Worm (Caenorhabditis elegans) whole organism, L4 larva: ENCODE data around the gene rpl-39.
A peak's percentile ranks its signal among the peaks of the same experiment; 100 is the strongest.

Experiments used
- D1046.2 ChIP-seq: fragments of 200-800 bp; sonication (Bioruptor generic); IDR thresholded peaks from 2 replicates; pipeline ENCODE4 v1.3.6; 2022; ENCODE audit warnings: missing genetic modification characterization, missing compliant biosample characterization
- R02D3.7 ChIP-seq: fragments of 150-350 bp; sonication (generic microtip); optimal IDR thresholded peaks from 3 replicates; lab custom pipeline; 2014; ENCODE audit warnings: missing biosample characterization, missing genetic modification characterization
- ZK546.5 ChIP-seq, 2 experiments: sonication (generic microtip); optimal IDR thresholded peaks; 2 replicates each; lab custom pipeline; 2017; ENCODE audit warnings: missing biosample characterization in 2 of 2, missing genetic modification characterization in 2 of 2
- aha-1 ChIP-seq: fragments of 150-350 bp; peaks from one replicate; lab custom pipeline; 2014; ENCODE audit warnings: missing biosample characterization, missing genetic modification characterization
- aly-2 ChIP-seq: sonication (generic microtip); optimal IDR thresholded peaks from 2 replicates; lab custom pipeline; 2018; ENCODE audit warnings: missing biosample characterization, missing genetic modification characterization
- arid-1 ChIP-seq: fragments of 200-800 bp; sonication (Bioruptor generic); conservative IDR thresholded peaks from 2 replicates; pipeline ENCODE4 v1.3.6; 2022; ENCODE audit warnings: missing genetic modification reagents, missing genetic modification characterization, missing compliant biosample characterization
- attf-4 ChIP-seq: sonication (generic microtip); optimal IDR thresholded peaks from 3 replicates; lab custom pipeline; 2017; ENCODE audit warnings: missing biosample characterization, missing genetic modification characterization
- cey-2 ChIP-seq: sonication (generic microtip); optimal IDR thresholded peaks from 3 replicates; lab custom pipeline; 2017; ENCODE audit warnings: missing genetic modification characterization, mild to moderate bottlenecking, missing compliant biosample characterization, antibody characterized with exemption, borderline replicate concordance; ENCODE audit not compliant: insufficient read depth
- daf-16 ChIP-seq, 3 experiments: sonication (generic microtip); optimal IDR thresholded peaks; 2 replicates each; lab custom pipeline; 2016 to 2017; ENCODE audit warnings: missing genetic modification characterization in 3 of 3, missing genetic modification reagents in 3 of 3, mild to moderate bottlenecking in 2 of 3, missing compliant biosample characterization in 2 of 3, missing biosample characterization in 1 of 3, moderate library complexity in 1 of 3
- dmd-6 ChIP-seq: fragments of 200-800 bp; sonication (Bioruptor generic); IDR thresholded peaks from 2 replicates; pipeline ENCODE4 v1.3.6; 2022; ENCODE audit warnings: missing genetic modification reagents, missing genetic modification characterization, missing compliant biosample characterization
- dmd-8 ChIP-seq: fragments of 200-800 bp; sonication (Bioruptor generic); IDR thresholded peaks from 2 replicates; pipeline ENCODE4 v1.3.6; 2022; ENCODE audit warnings: missing genetic modification characterization, missing compliant biosample characterization
- duxl-1 ChIP-seq: sonication (generic microtip); optimal IDR thresholded peaks from 2 replicates; lab custom pipeline; 2016; ENCODE audit warnings: mild to moderate bottlenecking, missing genetic modification characterization, moderate library complexity, missing compliant biosample characterization; ENCODE audit not compliant: poor library complexity
- lin-1 ChIP-seq: fragments of 200-800 bp; sonication (Bioruptor generic); IDR thresholded peaks from 2 replicates; pipeline ENCODE4 v1.3.6; 2022; ENCODE audit warnings: missing genetic modification reagents, missing genetic modification characterization, missing compliant biosample characterization
- lin-13 ChIP-seq: fragments of 150-350 bp; optimal IDR thresholded peaks from 2 replicates; lab custom pipeline; 2014; ENCODE audit warnings: missing biosample characterization, missing genetic modification reagents, missing genetic modification characterization
- lir-3 ChIP-seq: sonication (generic microtip); optimal IDR thresholded peaks from 2 replicates; lab custom pipeline; 2016; ENCODE audit warnings: mild to moderate bottlenecking, missing genetic modification characterization, missing compliant biosample characterization
- lsy-2 ChIP-seq, 2 experiments: fragments of 150-350 bp in 1 of 2; sonication (generic microtip) in 1 of 2; optimal IDR thresholded peaks; 2 replicates each; lab custom pipeline; 2014 to 2017; ENCODE audit warnings: missing biosample characterization in 2 of 2, missing genetic modification characterization in 2 of 2
- madf-9 ChIP-seq: fragments of 200-800 bp; sonication (Bioruptor generic); conservative IDR thresholded peaks from 2 replicates; pipeline ENCODE4 v1.3.6; 2022; ENCODE audit warnings: missing genetic modification reagents, missing genetic modification characterization, missing compliant biosample characterization
- nhr-111 ChIP-seq: fragments of 200-800 bp; sonication (Bioruptor generic); optimal IDR thresholded peaks from 2 replicates; lab custom pipeline; 2018; ENCODE audit warnings: mild to moderate bottlenecking, missing genetic modification characterization, missing compliant biosample characterization
- nhr-237 ChIP-seq: sonication (generic microtip); optimal IDR thresholded peaks from 2 replicates; lab custom pipeline; 2017; ENCODE audit warnings: missing biosample characterization, missing genetic modification characterization
- rbr-2 ChIP-seq: sonication (generic microtip); optimal IDR thresholded peaks from 2 replicates; lab custom pipeline; 2016; ENCODE audit warnings: missing genotype, missing genetic modification characterization, missing compliant biosample characterization
- snpc-1.2 ChIP-seq: fragments of 200-800 bp; sonication (Bioruptor generic); IDR thresholded peaks from 2 replicates; pipeline ENCODE4 v1.3.6; 2022; ENCODE audit warnings: missing genetic modification reagents, missing genetic modification characterization, missing compliant biosample characterization
- snpc-4 ChIP-seq: fragments of 150-350 bp; optimal IDR thresholded peaks from 2 replicates; lab custom pipeline; 2014; ENCODE audit warnings: missing biosample characterization, missing genetic modification characterization
- spr-1 ChIP-seq: sonication (generic microtip); optimal IDR thresholded peaks from 2 replicates; lab custom pipeline; 2016; ENCODE audit warnings: mild to moderate bottlenecking, missing genetic modification characterization, missing compliant biosample characterization
- tag-97 ChIP-seq: fragments of 200-800 bp; sonication (Bioruptor generic); IDR thresholded peaks from 2 replicates; pipeline ENCODE4 v1.3.6; 2022; ENCODE audit warnings: missing genetic modification characterization, missing compliant biosample characterization
- unc-62 ChIP-seq, 3 experiments: fragments of 150-350 bp in 1 of 3; sonication (generic microtip); optimal IDR thresholded peaks in 2 of 3; peaks in 1 of 3; 1 replicate in 1 of 3; 2 replicates in 2 of 3; lab custom pipeline; 2014 to 2017; ENCODE audit warnings: missing biosample characterization in 3 of 3, missing genetic modification characterization in 3 of 3, missing genetic modification reagents in 3 of 3, missing genotype in 1 of 3
- zip-2 ChIP-seq: fragments of 150-350 bp; optimal IDR thresholded peaks from 2 replicates; lab custom pipeline; 2014; ENCODE audit warnings: missing biosample characterization, missing genetic modification characterization
- ztf-7 ChIP-seq: fragments of 150-350 bp; optimal IDR thresholded peaks from 2 replicates; lab custom pipeline; 2014; ENCODE audit warnings: missing biosample characterization, missing genetic modification characterization

rpl-39 gene

ce11 chrV:7728003-7728678, 47.7 kb downstream of the rpl-39 start (continued):
- TF ChIP-seq lin-13 (GFP tag; lab: Kevin White, UChicago) = peak; percentile 22
- TF ChIP-seq dmd-6 = peak; percentile 82
- no peak for TF ChIP-seq nhr-237 (tag; lab: Kevin White, UChicago)
- TF ChIP-seq lsy-2 (tag; optimal IDR thresholded peaks at IDR 0.05; lab: Kevin White, UChicago) = peak; percentile 77
- no peak for TF ChIP-seq dmd-8
- TF ChIP-seq D1046.2 (GFP tag; lab: Robert Waterston, UW) = 0 out of 2 replicates have a peak, but pooled peaks have one; percentile 4
- TF ChIP-seq lin-1 = no peak
- TF ChIP-seq attf-4 (tag; lab: Kevin White, UChicago) = no peak
- TF ChIP-seq aly-2 (tag; lab: Kevin White, UChicago) = no peak
- TF ChIP-seq arid-1 (GFP tag; lab: Robert Waterston, UW) = peak; percentile 49; the same call in 1 of the 2 replicates
- TF ChIP-seq ztf-7 (tag; lab: Kevin White, UChicago) = no peak
- TF ChIP-seq cey-2 (tag; lab: Kevin White, UChicago) = no peak
- peak; percentile 58; the same call in 1 of the 2 replicates for TF ChIP-seq madf-9 (GFP tag; lab: Robert Waterston, UW)
- TF ChIP-seq daf-16 (GFP tag; optimal IDR thresholded peaks at IDR 0.05; lab: Kevin White, UChicago) = peak in 1 of 2 experiments; percentile 78
- no peak for TF ChIP-seq daf-16 (tag; optimal IDR thresholded peaks at IDR 0.05; lab: Kevin White, UChicago)
- no peak for TF ChIP-seq zip-2 (tag; lab: Kevin White, UChicago)
- peak; percentile 44 for TF ChIP-seq spr-1 (tag; lab: Kevin White, UChicago)
- no peak for TF ChIP-seq ZK546.5 (tag; optimal IDR thresholded peaks at IDR 0.05; lab: Kevin White, UChicago)
- no peak for TF ChIP-seq tag-97

- TF ChIP-seq unc-62 (GFP tag; optimal IDR thresholded peaks at IDR 0.05 in 1 of 2; lab: Kevin White, UChicago) (peak in 1 of 2 experiments; percentile 85), unc-62 (tag; optimal IDR thresholded peaks at IDR 0.05; lab: Kevin White, UChicago) (no peak), lir-3 (tag; lab: Kevin White, UChicago) (no peak), aha-1 (tag; lab: Kevin White, UChicago) (no peak), rbr-2 (peak; percentile 0)
- TF ChIP-seq, all 104 proteins: peak for 2
Observed at ce11 chrV:7726927-7727326, 49.0 kb downstream of the rpl-39 start.

- TF ChIP-seq snpc-4 (tag; lab: Kevin White, UChicago) = no peak
- TF ChIP-seq aha-1 (tag; lab: Kevin White, UChicago) = peak; percentile 80
- no peak for TF ChIP-seq daf-16 (GFP tag; optimal IDR thresholded peaks at IDR 0.05; lab: Kevin White, UChicago)
- TF ChIP-seq daf-16 (tag; optimal IDR thresholded peaks at IDR 0.05; lab: Kevin White, UChicago) = no peak
- TF ChIP-seq nhr-111 (GFP tag; lab: Kevin White, UChicago) = no peak
- TF ChIP-seq duxl-1 (tag; lab: Kevin White, UChicago) = no peak
- no peak for TF ChIP-seq snpc-1.2
- TF ChIP-seq R02D3.7 (tag; lab: Kevin White, UChicago) = no peak
Observed at ce11 chrV:7726202-7726601, 49.7 kb downstream of the rpl-39 start.
